Fruit fly (Drosophila melanogaster) whole organism, embryonic: ENCODE measurements around the gene CG11617.

Experiments
- Bgb ChIP-seq: fragments of 200-800 bp; sonication (Bioruptor generic); IDR thresholded peaks from 2 replicates; pipeline ENCODE4 v1.3.6; 2022; ENCODE audit warnings: missing biosample characterization, missing genetic modification characterization; ENCODE audit not compliant: partially characterized antibody
- Bteb2 ChIP-seq: fragments of 200-800 bp; sonication (Bioruptor generic); optimal IDR thresholded peaks from 2 replicates; lab custom pipeline; 2016; ENCODE audit warnings: missing biosample characterization, missing genetic modification characterization
- C15 ChIP-seq: fragments of 200-800 bp; sonication (Bioruptor generic); IDR thresholded peaks from 3 replicates; pipeline ENCODE4 v1.3.6; 2022; ENCODE audit warnings: missing biosample characterization, missing genetic modification characterization
- CG10267 ChIP-seq: fragments of 200-800 bp; sonication (Bioruptor generic); optimal IDR thresholded peaks from 2 replicates; lab custom pipeline; 2018; ENCODE audit warnings: missing biosample characterization, mild to moderate bottlenecking, missing genetic modification characterization, moderate library complexity
- CG11504 ChIP-seq: fragments of 200-800 bp; sonication (Bioruptor generic); optimal IDR thresholded peaks from 3 replicates; lab custom pipeline; 2019; ENCODE audit warnings: missing biosample characterization, mild to moderate bottlenecking, missing genetic modification characterization, moderate library complexity
- CG11560 ChIP-seq: fragments of 200-800 bp; sonication (Bioruptor generic); IDR thresholded peaks from 3 replicates; pipeline ENCODE4 v1.3.6; 2022; ENCODE audit warnings: missing biosample characterization, missing genetic modification characterization
- CG15011 ChIP-seq: fragments of 200-800 bp; sonication (Bioruptor generic); optimal IDR thresholded peaks from 3 replicates; lab custom pipeline; 2018; ENCODE audit warnings: missing biosample characterization, mild to moderate bottlenecking, missing genetic modification characterization
- CG15514 ChIP-seq: fragments of 200-800 bp; sonication (Bioruptor generic); optimal IDR thresholded peaks from 3 replicates; lab custom pipeline; 2017; ENCODE audit warnings: missing biosample characterization, missing genetic modification characterization, mild to moderate bottlenecking, moderate library complexity, missing genetic modification reagents
- CG17359 ChIP-seq: fragments of 200-800 bp; sonication (Bioruptor generic); optimal IDR thresholded peaks from 3 replicates; lab custom pipeline; 2018; ENCODE audit warnings: missing biosample characterization, mild to moderate bottlenecking, missing genetic modification characterization, moderate library complexity
- CG17568 ChIP-seq: fragments of 200-800 bp; sonication (Bioruptor generic); optimal IDR thresholded peaks from 2 replicates; lab custom pipeline; 2018; ENCODE audit warnings: missing biosample characterization, mild to moderate bottlenecking, missing genetic modification characterization, moderate library complexity
- CG30403 ChIP-seq: fragments of 200-800 bp; sonication (Bioruptor generic); optimal IDR thresholded peaks from 3 replicates; lab custom pipeline; 2016; ENCODE audit warnings: missing biosample characterization, missing genetic modification characterization
- CG3065 ChIP-seq: fragments of 200-800 bp; sonication (Bioruptor generic); optimal IDR thresholded peaks from 2 replicates; lab custom pipeline; 2016; ENCODE audit warnings: missing biosample characterization, missing genetic modification characterization
- CG3281 ChIP-seq: fragments of 200-800 bp; sonication (Bioruptor generic); optimal IDR thresholded peaks from 3 replicates; lab custom pipeline; 2017; ENCODE audit warnings: missing biosample characterization, mild to moderate bottlenecking, missing genetic modification characterization
- CG3407 ChIP-seq: fragments of 200-800 bp; sonication (Bioruptor generic); optimal IDR thresholded peaks from 2 replicates; lab custom pipeline; 2018; ENCODE audit warnings: missing biosample characterization, mild to moderate bottlenecking, missing genetic modification characterization
- CG4328 ChIP-seq: fragments of 200-800 bp; sonication (Bioruptor generic); optimal IDR thresholded peaks from 3 replicates; lab custom pipeline; 2017; ENCODE audit warnings: missing biosample characterization, missing genetic modification reagents, missing genetic modification characterization
- CG7987 ChIP-seq: fragments of 200-800 bp; sonication (Bioruptor generic); optimal IDR thresholded peaks from 2 replicates; lab custom pipeline; 2018; ENCODE audit warnings: missing biosample characterization, mild to moderate bottlenecking, missing genetic modification characterization, moderate library complexity
- CG8290 ChIP-seq, 3 experiments: fragments of 200-800 bp; sonication (Bioruptor generic); optimal IDR thresholded peaks; 2 replicates each; lab custom pipeline; 2016 to 2019; ENCODE audit warnings: missing biosample characterization in 3 of 3, missing genetic modification characterization in 3 of 3, mild to moderate bottlenecking in 2 of 3, moderate library complexity in 1 of 3
- CG8388 ChIP-seq: fragments of 200-800 bp; sonication (Bioruptor generic); optimal IDR thresholded peaks from 2 replicates; lab custom pipeline; 2019; ENCODE audit warnings: missing biosample characterization, mild to moderate bottlenecking, missing genetic modification characterization, moderate library complexity
- D19A ChIP-seq: fragments of 200-800 bp; optimal IDR thresholded peaks from 3 replicates; lab custom pipeline; 2019; ENCODE audit warnings: missing biosample characterization, mild to moderate bottlenecking, missing genetic modification characterization, moderate library complexity
- Ets65A ChIP-seq: fragments of 200-800 bp; sonication (Bioruptor generic); peaks from one replicate; lab custom pipeline; 2016; ENCODE audit warnings: missing biosample characterization, missing genetic modification characterization
- Fer1 ChIP-seq: fragments of 200-800 bp; sonication (Bioruptor generic); optimal IDR thresholded peaks from 2 replicates; lab custom pipeline; 2017; ENCODE audit warnings: missing biosample characterization, mild to moderate bottlenecking, missing genetic modification characterization
- Fer2 ChIP-seq: fragments of 200-800 bp; sonication (Bioruptor generic); optimal IDR thresholded peaks from 2 replicates; lab custom pipeline; 2018; ENCODE audit warnings: missing biosample characterization, mild to moderate bottlenecking, missing genetic modification characterization, moderate library complexity
- HLH54F ChIP-seq: fragments of 200-800 bp; sonication (Bioruptor generic); optimal IDR thresholded peaks from 3 replicates; lab custom pipeline; 2016; ENCODE audit warnings: missing biosample characterization, missing genetic modification characterization
- NFAT ChIP-seq: fragments of 200-800 bp; sonication (Bioruptor generic); IDR thresholded peaks from 2 replicates; pipeline ENCODE4 v1.3.6; 2022; ENCODE audit warnings: missing biosample characterization, missing genetic modification characterization
- Nf-YB ChIP-seq: fragments of 200-800 bp; sonication (Bioruptor generic); optimal IDR thresholded peaks from 3 replicates; lab custom pipeline; 2019; ENCODE audit warnings: missing biosample characterization, mild to moderate bottlenecking, missing genetic modification characterization, moderate library complexity
- Rfx ChIP-seq: fragments of 200-800 bp; sonication (Bioruptor generic); IDR thresholded peaks from 2 replicates; pipeline ENCODE4 v1.3.6; 2022; ENCODE audit warnings: missing biosample characterization, missing genetic modification characterization
- Side ChIP-seq: fragments of 200-800 bp; sonication (Bioruptor generic); optimal IDR thresholded peaks from 2 replicates; lab custom pipeline; 2016; ENCODE audit warnings: missing biosample characterization, missing genetic modification characterization
- ash1 ChIP-seq: fragments of 200-800 bp; sonication (Bioruptor generic); optimal IDR thresholded peaks from 2 replicates; lab custom pipeline; 2018; ENCODE audit warnings: missing biosample characterization, mild to moderate bottlenecking, missing genetic modification characterization
- bigmax ChIP-seq: fragments of 200-800 bp; sonication (Bioruptor generic); optimal IDR thresholded peaks from 2 replicates; lab custom pipeline; 2018; ENCODE audit warnings: missing biosample characterization, mild to moderate bottlenecking, missing genetic modification characterization
- chn ChIP-seq: fragments of 200-800 bp; sonication (Bioruptor generic); optimal IDR thresholded peaks from 2 replicates; lab custom pipeline; 2016; ENCODE audit warnings: missing biosample characterization, missing genetic modification characterization
- ci ChIP-seq: fragments of 200-800 bp; sonication (Bioruptor generic); IDR thresholded peaks from 3 replicates; pipeline ENCODE4 v1.3.6; 2022; ENCODE audit warnings: missing biosample characterization, missing genetic modification characterization
- croc ChIP-seq: fragments of 200-800 bp; sonication (Bioruptor generic); conservative IDR thresholded peaks from 3 replicates; pipeline ENCODE4 v1.3.6; 2022; ENCODE audit warnings: missing biosample characterization, missing genetic modification characterization
- ewg ChIP-seq: fragments of 200-800 bp; sonication (Bioruptor generic); optimal IDR thresholded peaks from 3 replicates; lab custom pipeline; 2017; ENCODE audit warnings: mild to moderate bottlenecking, missing biosample characterization, missing genetic modification reagents, missing genetic modification characterization
- fd3F ChIP-seq: fragments of 200-800 bp; sonication (Bioruptor generic); optimal IDR thresholded peaks from 2 replicates; lab custom pipeline; 2018; ENCODE audit warnings: missing biosample characterization, mild to moderate bottlenecking, missing genetic modification characterization, moderate library complexity
- gce ChIP-seq: fragments of 200-800 bp; sonication (Bioruptor generic); IDR thresholded peaks from 3 replicates; pipeline ENCODE4 v1.3.6; 2022; ENCODE audit warnings: missing biosample characterization, missing genetic modification characterization
- gsb-n ChIP-seq: fragments of 200-800 bp; sonication (Bioruptor generic); optimal IDR thresholded peaks from 3 replicates; lab custom pipeline; 2018; ENCODE audit warnings: missing biosample characterization, mild to moderate bottlenecking, missing genetic modification characterization
- ham ChIP-seq: fragments of 200-800 bp; sonication (Bioruptor generic); IDR thresholded peaks from 2 replicates; pipeline ENCODE4 v1.3.6; 2022; ENCODE audit warnings: missing biosample characterization, missing genetic modification characterization
- ind ChIP-seq: fragments of 200-800 bp; sonication (Bioruptor generic); optimal IDR thresholded peaks from 3 replicates; lab custom pipeline; 2016; ENCODE audit warnings: missing biosample characterization, missing genetic modification characterization
- lola ChIP-seq, 3 experiments: fragments of >200 bp in 2 of 3; fragments of 200-800 bp in 1 of 3; sonication (Bioruptor generic) in 1 of 3; optimal IDR thresholded peaks; 2 replicates each; lab custom pipeline; 2017 to 2019; ENCODE audit warnings: missing biosample characterization in 3 of 3, missing genetic modification characterization in 3 of 3, mild to moderate bottlenecking in 1 of 3, moderate library complexity in 1 of 3
- nerfin-1 ChIP-seq: fragments of 200-800 bp; sonication (Bioruptor generic); optimal IDR thresholded peaks from 3 replicates; lab custom pipeline; 2019; ENCODE audit warnings: missing biosample characterization, mild to moderate bottlenecking, missing genetic modification characterization, moderate library complexity
- onecut ChIP-seq: fragments of 200-800 bp; sonication (Bioruptor generic); IDR thresholded peaks from 2 replicates; pipeline ENCODE4 v1.3.6; 2022; ENCODE audit warnings: missing biosample characterization, missing genetic modification characterization
- pb ChIP-seq: fragments of 200-800 bp; sonication (Bioruptor generic); optimal IDR thresholded peaks from 3 replicates; lab custom pipeline; 2016; ENCODE audit warnings: missing biosample characterization, missing genetic modification characterization
- pnt ChIP-seq: fragments of 200-800 bp; sonication (Bioruptor generic); optimal IDR thresholded peaks from 3 replicates; lab custom pipeline; 2016; ENCODE audit warnings: missing biosample characterization, missing genetic modification characterization
- pros ChIP-seq: fragments of 200-800 bp; sonication (Bioruptor generic); optimal IDR thresholded peaks from 3 replicates; lab custom pipeline; 2019; ENCODE audit warnings: missing biosample characterization, mild to moderate bottlenecking, missing genetic modification characterization, moderate library complexity
- psq ChIP-seq: fragments of 200-800 bp; sonication (Bioruptor generic); optimal IDR thresholded peaks from 2 replicates; lab custom pipeline; 2017; ENCODE audit warnings: missing biosample characterization, missing genetic modification characterization
- ranshi ChIP-seq: fragments of 200-800 bp; sonication (Bioruptor generic); IDR thresholded peaks from 2 replicates; pipeline ENCODE4 v1.3.6; 2022; ENCODE audit warnings: missing biosample characterization, missing genetic modification characterization
- sima ChIP-seq: fragments of 200-800 bp; sonication (Bioruptor generic); optimal IDR thresholded peaks from 2 replicates; lab custom pipeline; 2016; ENCODE audit warnings: missing biosample characterization, missing genetic modification characterization
- sqz ChIP-seq: fragments of 200-800 bp; sonication (Bioruptor generic); optimal IDR thresholded peaks from 3 replicates; lab custom pipeline; 2018; ENCODE audit warnings: missing biosample characterization, mild to moderate bottlenecking, missing genetic modification characterization
- unc-4 ChIP-seq: fragments of 200-800 bp; sonication (Bioruptor generic); IDR thresholded peaks from 2 replicates; pipeline ENCODE4 v1.3.6; 2022; ENCODE audit warnings: missing biosample characterization, missing genetic modification characterization; ENCODE audit not compliant: partially characterized antibody

The CG11617 gene

dm6 chr2L:249048-249825 is 42.1 kb upstream of the CG11617 start (continued):
- TF ChIP-seq chn (GFP tag; lab: Kevin White, UChicago) (no peak), CG11504 (tag; lab: Kevin White, UChicago) (peak; percentile 22), ranshi (GFP tag; lab: Robert Waterston, UW) (no peak), Ets65A (GFP tag; lab: Kevin White, UChicago) (peak; percentile 32), CG15514 (GFP tag; lab: Kevin White, UChicago) (peak; percentile 7), ci (peak; percentile 55; the same call in 2 of the 3 replicates), croc (GFP tag; lab: Robert Waterston, UW) (no peak), unc-4 (GFP tag; lab: Robert Waterston, UW) (no peak; the same call in 1 of the 2 replicates), psq (peak; percentile 47), CG11560 (tag; lab: Robert Waterston, UW) (no peak), sima (no peak), NFAT (GFP tag; lab: Robert Waterston, UW) (no peak), CG30403 (GFP tag; lab: Kevin White, UChicago) (peak; percentile 15), gce (0 out of 3 replicates have a peak, but pooled peaks have one; percentile 17), CG10267 (tag; lab: Kevin White, UChicago) (no peak), pros (GFP tag; lab: Kevin White, UChicago) (peak; percentile 91), ewg (peak; percentile 60), Rfx (GFP tag; lab: Robert Waterston, UW) (no peak), CG3407 (GFP tag; lab: Kevin White, UChicago) (no peak), pnt (GFP tag; lab: Kevin White, UChicago) (no peak), Fer2 (no peak), ash1 (GFP tag; lab: Kevin White, UChicago) (no peak), Bgb (GFP tag; lab: Robert Waterston, UW) (peak; percentile 12; the same call in 1 of the 2 replicates), fd3F (GFP tag; lab: Kevin White, UChicago) (no peak), lola (GFP tag; optimal IDR thresholded peaks at IDR 0.05; lab: Kevin White, UChicago) (no peak), nerfin-1 (tag; lab: Kevin White, UChicago) (peak; percentile 3), bigmax (GFP tag; lab: Kevin White, UChicago) (no peak), Fer1 (GFP tag; lab: Kevin White, UChicago) (peak; percentile 18), CG3065 (GFP tag; lab: Kevin White, UChicago) (no peak), Bteb2 (GFP tag; lab: Kevin White, UChicago) (no peak), CG8290 (GFP tag; optimal IDR thresholded peaks at IDR 0.05; lab: Kevin White, UChicago) (no peak), CG8290 (tag; optimal IDR thresholded peaks at IDR 0.05; lab: Kevin White, UChicago) (no peak), sqz (GFP tag; lab: Kevin White, UChicago) (peak; percentile 68), CG7987 (GFP tag; lab: Kevin White, UChicago) (peak; percentile 22), ind (GFP tag; lab: Kevin White, UChicago) (no peak), Side (GFP tag; lab: Kevin White, UChicago) (no peak), CG8388 (GFP tag; lab: Kevin White, UChicago) (peak; percentile 24), CG3281 (no peak), Nf-YB (GFP tag; lab: Kevin White, UChicago) (peak; percentile 42), gsb-n (tag; lab: Kevin White, UChicago) (peak; percentile 60), CG4328 (GFP tag; lab: Kevin White, UChicago) (no peak), onecut (no peak), HLH54F (no peak), CG15011 (GFP tag; lab: Kevin White, UChicago) (no peak), CG17568 (GFP tag; lab: Kevin White, UChicago) (no peak), CG17359 (tag; lab: Kevin White, UChicago) (peak; percentile 34), ham (GFP tag; lab: Robert Waterston, UW) (no peak), C15 (GFP tag; lab: Robert Waterston, UW) (no peak), pb (no peak), D19A (tag; lab: Kevin White, UChicago) (no peak)
